Worm (Caenorhabditis elegans): ENCODE results near the gene cup-4.

cup-4 gene

DNA sequence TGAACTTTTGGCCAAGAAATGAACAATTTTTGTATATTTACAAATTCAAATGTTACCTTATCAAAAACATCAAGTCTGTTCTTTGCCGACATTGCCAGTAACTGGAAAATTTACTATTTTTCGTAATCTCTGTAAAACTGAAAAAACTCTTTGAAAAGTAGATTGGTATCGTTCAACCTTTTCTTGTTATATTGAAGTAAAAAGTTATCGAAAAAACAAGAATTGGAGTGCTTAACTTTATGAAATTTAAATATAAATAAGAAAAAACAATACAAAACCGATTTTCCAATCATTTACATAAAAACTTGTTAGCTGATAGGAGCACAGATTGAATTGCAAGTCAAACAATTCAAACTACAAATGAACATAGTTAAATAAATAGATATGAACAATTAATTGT lies 18.6 kb downstream of the cup-4 start, which contains the start of gene ZK688.11:
Gene ZK688.11 (minus strand): TSS at position 101 of the 400 bp plus-strand sequence.
- no peak for TF ChIP-seq unc-30 (tag; optimal IDR thresholded peaks at IDR 0.05)
- TF ChIP-seq ceh-8 (GFP tag; optimal IDR thresholded peaks at IDR 0.05) = no peak
- no peak for TF ChIP-seq ceh-88 (GFP tag; IDR thresholded peaks at IDR 0.05)
- no peak for TF ChIP-seq elt-2 (tag; optimal IDR thresholded peaks at IDR 0.05)
- no peak for TF ChIP-seq mep-1 (tag; optimal IDR thresholded peaks at IDR 0.05)
- TF ChIP-seq ets-5 (GFP tag; IDR thresholded peaks at IDR 0.05) = no peak
- TF ChIP-seq lin-35 (GFP tag; optimal IDR thresholded peaks at IDR 0.05) = no peak
- TF ChIP-seq irx-1 (tag; optimal IDR thresholded peaks at IDR 0.05) = no peak
- no peak for TF ChIP-seq fos-1 (tag; optimal IDR thresholded peaks at IDR 0.05)
- no peak for TF ChIP-seq alr-1 (tag; optimal IDR thresholded peaks at IDR 0.05; ENCODE audit: borderline replicate concordance)
- no peak for TF ChIP-seq mdl-1 (tag; optimal IDR thresholded peaks at IDR 0.05)
- no peak for TF ChIP-seq aha-1 (tag; optimal IDR thresholded peaks at IDR 0.05)
- no peak for TF ChIP-seq ceh-63 (GFP tag; optimal IDR thresholded peaks at IDR 0.05)
- no peak for TF ChIP-seq pqm-1 (tag; optimal IDR thresholded peaks at IDR 0.05)
- TF ChIP-seq nhr-77 (tag; optimal IDR thresholded peaks at IDR 0.05) = no peak
- TF ChIP-seq nhr-90 (tag; optimal IDR thresholded peaks at IDR 0.05; ENCODE audit: poor library complexity) = no peak
- no peak for TF ChIP-seq nhr-20 (tag; optimal IDR thresholded peaks at IDR 0.05)
- TF ChIP-seq nhr-28 (tag; optimal IDR thresholded peaks at IDR 0.05) = no peak
- TF ChIP-seq zag-1 (tag; optimal IDR thresholded peaks at IDR 0.05) = no peak

DNA sequence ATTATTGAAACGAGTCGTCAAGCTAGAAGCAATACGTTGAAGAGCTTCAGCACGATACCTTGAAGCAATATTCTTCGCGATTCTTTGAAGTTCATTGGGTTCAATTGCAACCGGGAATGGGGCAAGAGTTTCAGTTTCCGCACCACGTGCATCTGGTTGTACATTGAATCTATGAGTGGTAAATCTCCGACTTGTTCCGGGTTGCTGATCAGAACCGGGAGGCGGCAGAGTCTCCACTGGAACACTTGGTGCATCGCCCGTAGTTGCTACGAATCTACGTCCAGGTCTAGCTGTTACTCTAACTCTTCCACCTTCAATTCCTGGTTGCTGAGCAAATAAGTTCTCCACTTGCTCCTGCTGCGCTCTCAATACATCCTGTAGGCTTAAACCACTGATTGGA lies 22.7 kb downstream of the cup-4 start:
- TF ChIP-seq nhr-237 (tag; optimal IDR thresholded peaks at IDR 0.05) = no peak
- no peak for TF ChIP-seq efl-1 (optimal IDR thresholded peaks at IDR 0.05)
- TF ChIP-seq efl-1 (GFP tag; optimal IDR thresholded peaks at IDR 0.05 in 1 of 2) = peak in 1 of 2 experiments; percentile 91

DNA sequence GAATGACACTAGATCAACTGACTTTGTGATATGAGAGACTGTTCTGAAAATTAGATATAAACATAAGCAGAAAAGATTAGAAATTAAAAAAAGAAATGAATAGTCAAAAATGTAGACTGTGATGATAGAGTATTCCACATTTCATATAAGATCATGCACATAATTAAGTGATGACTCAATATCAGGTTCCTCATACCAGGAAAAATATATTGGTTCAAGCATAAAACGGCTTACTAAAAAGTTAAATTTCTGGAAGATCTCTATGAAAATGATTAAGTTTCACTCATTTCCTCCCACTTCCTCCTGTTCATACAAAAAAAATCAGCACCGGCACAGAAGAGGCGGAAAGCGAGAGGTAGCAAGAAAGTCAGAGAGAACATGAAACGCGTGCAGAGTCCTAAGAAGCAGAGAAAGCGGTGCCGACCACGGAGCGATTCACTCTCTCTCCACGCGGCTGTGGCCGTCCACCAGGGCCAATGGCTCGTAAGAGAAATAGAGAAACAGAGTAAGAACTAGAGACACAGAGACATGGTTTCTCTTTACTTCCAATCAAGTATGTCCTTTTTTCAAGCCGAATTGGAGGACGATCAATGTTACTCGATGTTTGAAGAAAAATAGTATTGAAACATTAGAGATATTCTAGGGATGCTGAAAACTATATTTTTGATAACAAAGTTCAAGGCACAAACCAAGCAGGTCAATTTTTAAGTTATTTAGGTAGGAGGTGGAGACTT lies 25.5 kb downstream of the cup-4 start, which contains the start of the genes ZK688.5 and fahd-1:
Gene ZK688.5 (minus strand): TSS at position 51 of the 734 bp plus-strand sequence.
Gene fahd-1 (plus strand): TSS at position 684 of the 734 bp plus-strand sequence.
- TF ChIP-seq nhr-84 (tag; optimal IDR thresholded peaks at IDR 0.05) (no peak), unc-62 (GFP tag; optimal IDR thresholded peaks at IDR 0.05) (no peak), unc-130 (tag; optimal IDR thresholded peaks at IDR 0.05) (no peak), mep-1 (tag; optimal IDR thresholded peaks at IDR 0.05) (peak; percentile 70), swsn-7 (tag; optimal IDR thresholded peaks at IDR 0.05) (peak; percentile 76), fos-1 (tag; optimal IDR thresholded peaks at IDR 0.05) (no peak), zag-1 (tag; optimal IDR thresholded peaks at IDR 0.05) (no peak), aly-2 (tag; optimal IDR thresholded peaks at IDR 0.05) (no peak), nhr-20 (tag; optimal IDR thresholded peaks at IDR 0.05) (peak; percentile 72), efl-1 (optimal IDR thresholded peaks at IDR 0.05) (peak; percentile 72 to 77), efl-1 (GFP tag; optimal IDR thresholded peaks at IDR 0.05 in 1 of 2) (peak; percentile 27 to 94), hlh-4 (tag; optimal IDR thresholded peaks at IDR 0.05) (no peak), blmp-1 (tag; optimal IDR thresholded peaks at IDR 0.05) (peak; percentile 92), lin-15B (tag; optimal IDR thresholded peaks at IDR 0.05) (no peak), nhr-76 (tag; optimal IDR thresholded peaks at IDR 0.05) (no peak), nhr-90 (tag; optimal IDR thresholded peaks at IDR 0.05; ENCODE audit: poor library complexity) (peak; percentile 49), zip-4 (GFP tag; optimal IDR thresholded peaks at IDR 0.05) (no peak), ceh-82 (tag; optimal IDR thresholded peaks at IDR 0.05) (peak; percentile 5 to 80 (median 47)), ztf-4 (tag; optimal IDR thresholded peaks at IDR 0.05) (peak; percentile 34), grh-1 (GFP tag; IDR thresholded peaks at IDR 0.05) (no peak), fkh-10 (GFP tag; optimal IDR thresholded peaks at IDR 0.05) (no peak), unc-30 (tag; optimal IDR thresholded peaks at IDR 0.05) (no peak), dsc-1 (tag; optimal IDR thresholded peaks at IDR 0.05) (peak; percentile 39), nhr-12 (tag; optimal IDR thresholded peaks at IDR 0.05) (no peak), lir-3 (tag; optimal IDR thresholded peaks at IDR 0.05; ENCODE audit: poor library complexity) (no peak), unc-98 (GFP tag; IDR thresholded peaks at IDR 0.05) (no peak), skn-1 (tag; optimal IDR thresholded peaks at IDR 0.05) (peak; percentile 76), C34B4.2 (tag; optimal IDR thresholded peaks at IDR 0.05) (no peak), aha-1 (tag; optimal IDR thresholded peaks at IDR 0.05) (no peak), fkh-4 (tag; optimal IDR thresholded peaks at IDR 0.05; ENCODE audit: borderline replicate concordance) (no peak), egl-13 (tag; optimal IDR thresholded peaks at IDR 0.05) (no peak), snpc-4 (tag; optimal IDR thresholded peaks at IDR 0.05) (peak; percentile 51), ama-1 (optimal IDR thresholded peaks at IDR 0.05) (no peak), pqm-1 (tag; optimal IDR thresholded peaks at IDR 0.05) (no peak), lin-13 (GFP tag; optimal IDR thresholded peaks at IDR 0.05) (no peak), C16A3.4 (tag; optimal IDR thresholded peaks at IDR 0.05) (peak; percentile 60), mab-9 (GFP tag; IDR thresholded peaks at IDR 0.05) (no peak)

Data from whole organism, L1 larva.